Fruit fly (Drosophila melanogaster): ENCODE measurements around the gene CG13698.

CG13698 gene

dm6 chr3L:18076649-18077048 is 29.3 kb downstream of the CG13698 start:
- TF ChIP-seq dmrt93B (GFP tag; optimal IDR thresholded peaks at IDR 0.05) (no peak), Jra (GFP tag; optimal IDR thresholded peaks at IDR 0.05) (no peak), Sp1 (GFP tag; optimal IDR thresholded peaks at IDR 0.05) (no peak), OdsH (GFP tag; optimal IDR thresholded peaks at IDR 0.05) (no peak), Mio (GFP tag; optimal IDR thresholded peaks at IDR 0.05) (no peak), tai (GFP tag; optimal IDR thresholded peaks at IDR 0.05) (no peak), foxo (GFP tag; optimal IDR thresholded peaks at IDR 0.05) (no peak), jim (GFP tag; optimal IDR thresholded peaks at IDR 0.05) (no peak), brk (GFP tag; optimal IDR thresholded peaks at IDR 0.05) (no peak), Dfd (GFP tag; optimal IDR thresholded peaks at IDR 0.05) (no peak), psq (GFP tag; optimal IDR thresholded peaks at IDR 0.05) (no peak), Hr78 (GFP tag; optimal IDR thresholded peaks at IDR 0.05) (no peak), CG32264 (GFP tag; optimal IDR thresholded peaks at IDR 0.05) (no peak)

- TF ChIP-seq psq (GFP tag; optimal IDR thresholded peaks at IDR 0.05) (no peak), Dfd (GFP tag; optimal IDR thresholded peaks at IDR 0.05) (no peak), ey (GFP tag; optimal IDR thresholded peaks at IDR 0.05) (no peak), CG32264 (GFP tag; optimal IDR thresholded peaks at IDR 0.05) (no peak), dsf (GFP tag; optimal IDR thresholded peaks at IDR 0.05; ENCODE audit: borderline replicate concordance) (no peak), Hr78 (GFP tag; optimal IDR thresholded peaks at IDR 0.05) (no peak), Dif (GFP tag; optimal IDR thresholded peaks at IDR 0.05; ENCODE audit: partially characterized antibody) (no peak), HLH106 (tag; optimal IDR thresholded peaks at IDR 0.05) (no peak), rgr (GFP tag; optimal IDR thresholded peaks at IDR 0.05) (no peak), GATAd (GFP tag; optimal IDR thresholded peaks at IDR 0.05) (no peak), fru (GFP tag; optimal IDR thresholded peaks at IDR 0.05) (no peak), Jra (GFP tag; optimal IDR thresholded peaks at IDR 0.05) (no peak), Abd-B (GFP tag; optimal IDR thresholded peaks at IDR 0.05) (no peak), Myc (optimal IDR thresholded peaks at IDR 0.05) (no peak), Mio (GFP tag; optimal IDR thresholded peaks at IDR 0.05) (no peak)
Observed at dm6 chr3L:18075853-18076252, 30.1 kb downstream of the CG13698 start.

- TF ChIP-seq CrebA (GFP tag; optimal IDR thresholded peaks at IDR 0.05; ENCODE audit: borderline replicate concordance) = no peak
- no peak for TF ChIP-seq Abd-B (GFP tag; optimal IDR thresholded peaks at IDR 0.05)
- TF ChIP-seq jim (GFP tag; optimal IDR thresholded peaks at IDR 0.05) = no peak
- no peak for TF ChIP-seq Rel (GFP tag; optimal IDR thresholded peaks at IDR 0.05)
- no peak for TF ChIP-seq Rel (tag; optimal IDR thresholded peaks at IDR 0.05)
- TF ChIP-seq usp (GFP tag; optimal IDR thresholded peaks at IDR 0.05) = no peak
- TF ChIP-seq sage (GFP tag; optimal IDR thresholded peaks at IDR 0.05) = no peak
- no peak for TF ChIP-seq h (GFP tag; optimal IDR thresholded peaks at IDR 0.05)
- no peak for TF ChIP-seq pan (optimal IDR thresholded peaks at IDR 0.05)
- no peak for TF ChIP-seq dmrt93B (GFP tag; optimal IDR thresholded peaks at IDR 0.05)
- no peak for TF ChIP-seq br (GFP tag; optimal IDR thresholded peaks at IDR 0.05)
- no peak for TF ChIP-seq Hr78 (GFP tag; optimal IDR thresholded peaks at IDR 0.05)
- no peak for TF ChIP-seq lola (GFP tag; optimal IDR thresholded peaks at IDR 0.05)
- TF ChIP-seq brk (GFP tag; optimal IDR thresholded peaks at IDR 0.05) = no peak
- no peak for TF ChIP-seq psq (GFP tag; optimal IDR thresholded peaks at IDR 0.05)
- no peak for TF ChIP-seq sv (GFP tag; optimal IDR thresholded peaks at IDR 0.05)
- TF ChIP-seq CG9705 (GFP tag; optimal IDR thresholded peaks at IDR 0.05) = no peak
- no peak for TF ChIP-seq dsf (GFP tag; optimal IDR thresholded peaks at IDR 0.05; ENCODE audit: borderline replicate concordance)
Observed at dm6 chr3L:18074988-18075387, 31.0 kb downstream of the CG13698 start.

DNA sequence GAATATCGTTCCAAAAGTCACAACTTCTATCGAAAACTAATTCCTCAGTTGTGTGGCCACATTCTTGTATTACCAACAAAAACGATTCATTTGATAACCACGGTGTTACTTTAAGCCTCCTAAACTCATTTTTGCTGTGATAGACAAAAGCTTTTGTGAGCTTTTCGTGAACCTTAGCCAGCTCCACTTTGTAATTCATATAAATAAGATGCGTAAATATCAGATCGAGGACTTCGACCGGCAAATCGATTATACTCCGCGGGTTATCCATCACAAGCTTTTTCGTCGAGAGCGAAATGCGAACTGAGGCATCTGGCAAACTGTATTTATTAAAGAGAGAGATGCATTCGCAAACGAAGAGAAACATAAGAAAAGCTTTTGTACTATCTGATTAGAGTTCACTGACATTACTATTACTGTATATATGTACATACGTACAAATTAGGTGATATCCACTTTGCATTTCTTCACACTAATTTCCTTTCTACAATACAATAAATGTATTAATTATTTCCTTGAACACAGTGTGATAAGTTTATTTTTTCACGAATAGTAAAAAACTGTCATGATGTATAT is 32.3 kb downstream of the CG13698 start, which contains the start of gene CG44004:
CG44004 (minus strand) TSS at position 305 of the 576 bp plus-strand sequence.
- TF ChIP-seq CG9705 (GFP tag; optimal IDR thresholded peaks at IDR 0.05) (no peak), Myc (optimal IDR thresholded peaks at IDR 0.05) (no peak), Hnf4 (GFP tag; optimal IDR thresholded peaks at IDR 0.05) (no peak), tai (GFP tag; optimal IDR thresholded peaks at IDR 0.05) (no peak), Mio (GFP tag; optimal IDR thresholded peaks at IDR 0.05) (no peak), HLH106 (tag; optimal IDR thresholded peaks at IDR 0.05) (no peak), brk (GFP tag; optimal IDR thresholded peaks at IDR 0.05) (no peak)

- no peak for TF ChIP-seq jim (GFP tag; optimal IDR thresholded peaks at IDR 0.05)
- TF ChIP-seq N (GFP tag; optimal IDR thresholded peaks at IDR 0.05) = no peak
- TF ChIP-seq Mio (GFP tag; optimal IDR thresholded peaks at IDR 0.05) = no peak
- TF ChIP-seq Sp1 (GFP tag; optimal IDR thresholded peaks at IDR 0.05) = no peak
- TF ChIP-seq Abd-B (GFP tag; optimal IDR thresholded peaks at IDR 0.05) = no peak
- no peak for TF ChIP-seq ey (GFP tag; optimal IDR thresholded peaks at IDR 0.05)
- TF ChIP-seq Dif (GFP tag; optimal IDR thresholded peaks at IDR 0.05; ENCODE audit: partially characterized antibody) = no peak
- no peak for TF ChIP-seq brk (GFP tag; optimal IDR thresholded peaks at IDR 0.05)
- no peak for TF ChIP-seq sage (GFP tag; optimal IDR thresholded peaks at IDR 0.05)
- TF ChIP-seq OdsH (GFP tag; optimal IDR thresholded peaks at IDR 0.05) = no peak
- TF ChIP-seq Hnf4 (GFP tag; optimal IDR thresholded peaks at IDR 0.05) = no peak
Observed at dm6 chr3L:18072023-18072422, 33.9 kb downstream of the CG13698 start, which contains the start of gene CG44005. TSS of gene CG44005 (minus strand) at chr3L:18072123.

Measured in whole organism, wandering third instar larva.